Worm (Caenorhabditis elegans) whole organism, L1 larva: ENCODE results near the gene F33E11.2.

ENCODE experiments used
- C16A3.4 ChIP-seq: fragments of 150-350 bp; optimal IDR thresholded peaks from 2 replicates; lab custom pipeline; 2014; ENCODE audit warnings: missing biosample characterization, missing genetic modification characterization
- Y116A8C.19 ChIP-seq: sonication (generic microtip); optimal IDR thresholded peaks from 2 replicates; lab custom pipeline; 2016; ENCODE audit warnings: missing compliant biosample characterization, missing genetic modification characterization, borderline replicate concordance
- aly-2 ChIP-seq: fragments of 150-350 bp; optimal IDR thresholded peaks from 2 replicates; lab custom pipeline; 2014; ENCODE audit warnings: missing biosample characterization, missing genetic modification characterization
- blmp-1 ChIP-seq: fragments of 150-350 bp; optimal IDR thresholded peaks from 2 replicates; lab custom pipeline; 2014; ENCODE audit warnings: missing biosample characterization, missing genetic modification characterization
- ceh-90 ChIP-seq: sonication (generic microtip); optimal IDR thresholded peaks from 2 replicates; lab custom pipeline; 2016; ENCODE audit warnings: missing genetic modification characterization, missing compliant biosample characterization
- efl-1 ChIP-seq, 4 experiments: fragments of 150-350 bp; optimal IDR thresholded peaks in 3 of 4; peaks in 1 of 4; 1 replicate in 1 of 4; 2 replicates in 3 of 4; lab custom pipeline; 2014; ENCODE audit warnings: missing biosample characterization in 2 of 4, missing genetic modification characterization in 2 of 4, missing genetic modification reagents in 2 of 4
- egl-13 ChIP-seq: sonication (generic microtip); optimal IDR thresholded peaks from 2 replicates; lab custom pipeline; 2016; ENCODE audit warnings: missing genotype, missing genetic modification reagents, missing genetic modification characterization, missing compliant biosample characterization
- elt-2 ChIP-seq: sonication (generic microtip); optimal IDR thresholded peaks from 2 replicates; lab custom pipeline; 2016; ENCODE audit warnings: missing genetic modification characterization, mild to moderate bottlenecking, inconsistent platforms, missing compliant biosample characterization, missing genetic modification reagents
- ets-5 ChIP-seq: fragments of 200-800 bp; sonication (Bioruptor generic); IDR thresholded peaks from 2 replicates; pipeline ENCODE4 v1.3.6; 2022; ENCODE audit warnings: missing genetic modification characterization, missing compliant biosample characterization
- fkh-10 ChIP-seq: sonication (generic microtip); optimal IDR thresholded peaks from 2 replicates; lab custom pipeline; 2017; ENCODE audit warnings: missing biosample characterization, missing genetic modification reagents, missing genetic modification characterization
- fkh-4 ChIP-seq: sonication (generic microtip); optimal IDR thresholded peaks from 2 replicates; lab custom pipeline; 2016; ENCODE audit warnings: missing compliant biosample characterization, missing genetic modification characterization, borderline replicate concordance
- hlh-4 ChIP-seq: sonication (generic microtip); optimal IDR thresholded peaks from 2 replicates; lab custom pipeline; 2016; ENCODE audit warnings: mild to moderate bottlenecking, missing genetic modification characterization, missing compliant biosample characterization
- irx-1 ChIP-seq: sonication (generic microtip); optimal IDR thresholded peaks from 2 replicates; lab custom pipeline; 2016; ENCODE audit warnings: missing genetic modification characterization, missing compliant biosample characterization
- isw-1 ChIP-seq: fragments of 200-800 bp; sonication (Bioruptor generic); IDR thresholded peaks from 2 replicates; pipeline ENCODE4 v1.3.6; 2022; ENCODE audit warnings: missing genetic modification characterization, missing compliant biosample characterization
- lin-13 ChIP-seq: fragments of 150-350 bp; optimal IDR thresholded peaks from 2 replicates; lab custom pipeline; 2014; ENCODE audit warnings: missing biosample characterization, missing genetic modification reagents, missing genetic modification characterization
- lin-14 ChIP-seq: fragments of 200-800 bp; sonication (Bioruptor generic); optimal IDR thresholded peaks from 2 replicates; lab custom pipeline; 2018; ENCODE audit warnings: mild to moderate bottlenecking, missing genetic modification characterization, moderate library complexity, missing compliant biosample characterization
- lin-15B ChIP-seq: fragments of 150-350 bp; sonication (generic microtip); optimal IDR thresholded peaks from 3 replicates; lab custom pipeline; 2014; ENCODE audit warnings: missing biosample characterization, missing genetic modification characterization
- lin-35 ChIP-seq, 2 experiments: fragments of 150-350 bp; optimal IDR thresholded peaks; 2 replicates each; lab custom pipeline; 2014; ENCODE audit warnings: missing biosample characterization in 2 of 2, missing genetic modification characterization in 2 of 2, missing genetic modification reagents in 2 of 2
- lsy-2 ChIP-seq, 2 experiments: fragments of 150-350 bp; optimal IDR thresholded peaks; 2 replicates each; lab custom pipeline; 2014; ENCODE audit warnings: missing biosample characterization in 2 of 2, missing genetic modification characterization in 2 of 2
- mdl-1 ChIP-seq, 2 experiments: fragments of 150-350 bp; optimal IDR thresholded peaks; 2 replicates each; lab custom pipeline; 2014 to 2017; ENCODE audit warnings: missing biosample characterization in 2 of 2, missing genetic modification characterization in 2 of 2, inconsistent platforms in 1 of 2
- mef-2 ChIP-seq: fragments of 150-350 bp; optimal IDR thresholded peaks from 2 replicates; lab custom pipeline; 2014; ENCODE audit warnings: missing biosample characterization, missing genetic modification characterization
- nhr-11 ChIP-seq: fragments of 150-350 bp; optimal IDR thresholded peaks from 2 replicates; lab custom pipeline; 2014; ENCODE audit warnings: missing biosample characterization, missing genetic modification characterization
- nhr-19 ChIP-seq: fragments of 200-800 bp; sonication (Bioruptor generic); conservative IDR thresholded peaks from 2 replicates; pipeline ENCODE4 v1.3.6; 2022; ENCODE audit warnings: missing genetic modification characterization, missing compliant biosample characterization
- nhr-20 ChIP-seq: sonication (generic microtip); optimal IDR thresholded peaks from 2 replicates; lab custom pipeline; 2016; ENCODE audit warnings: mild to moderate bottlenecking, missing genetic modification characterization, missing compliant biosample characterization
- nhr-28 ChIP-seq: fragments of 150-350 bp; optimal IDR thresholded peaks from 2 replicates; lab custom pipeline; 2014; ENCODE audit warnings: missing biosample characterization, missing genetic modification characterization
- nhr-71 ChIP-seq: sonication (generic microtip); optimal IDR thresholded peaks from 2 replicates; lab custom pipeline; 2016; ENCODE audit warnings: mild to moderate bottlenecking, missing genetic modification characterization, moderate library complexity, missing compliant biosample characterization
- nhr-84 ChIP-seq: sonication (generic microtip); optimal IDR thresholded peaks from 2 replicates; lab custom pipeline; 2017; ENCODE audit warnings: missing biosample characterization, missing genetic modification characterization
- pag-3 ChIP-seq: sonication (generic microtip); optimal IDR thresholded peaks from 2 replicates; lab custom pipeline; 2017; ENCODE audit warnings: missing genetic modification characterization, mild to moderate bottlenecking, missing compliant biosample characterization, antibody characterized with exemption, borderline replicate concordance; ENCODE audit not compliant: insufficient read depth
- pqm-1 ChIP-seq: sonication (generic microtip); optimal IDR thresholded peaks from 3 replicates; lab custom pipeline; 2017; ENCODE audit warnings: missing biosample characterization, missing genetic modification characterization
- rnt-1 ChIP-seq: sonication (generic microtip); optimal IDR thresholded peaks from 2 replicates; lab custom pipeline; 2016; ENCODE audit warnings: mild to moderate bottlenecking, missing genetic modification characterization, moderate library complexity, missing compliant biosample characterization
- skn-1 ChIP-seq: fragments of 150-350 bp; optimal IDR thresholded peaks from 2 replicates; lab custom pipeline; 2014; ENCODE audit warnings: missing biosample characterization, missing genetic modification characterization
- snpc-4 ChIP-seq: fragments of 150-350 bp; optimal IDR thresholded peaks from 2 replicates; lab custom pipeline; 2014; ENCODE audit warnings: missing biosample characterization, missing genetic modification characterization
- snu-23 ChIP-seq: sonication (generic microtip); optimal IDR thresholded peaks from 2 replicates; lab custom pipeline; 2016; ENCODE audit warnings: missing genetic modification characterization, missing compliant biosample characterization
- sox-4 ChIP-seq: sonication (generic microtip); optimal IDR thresholded peaks from 2 replicates; lab custom pipeline; 2016; ENCODE audit warnings: missing genetic modification characterization, missing compliant biosample characterization
- sptf-1 ChIP-seq: fragments of 150-350 bp; optimal IDR thresholded peaks from 2 replicates; lab custom pipeline; 2014; ENCODE audit warnings: missing biosample characterization, missing genetic modification characterization
- tlp-1 ChIP-seq: fragments of 150-350 bp; optimal IDR thresholded peaks from 2 replicates; lab custom pipeline; 2014; ENCODE audit warnings: missing biosample characterization, missing genetic modification characterization
- unc-130 ChIP-seq: fragments of 150-350 bp; optimal IDR thresholded peaks from 2 replicates; lab custom pipeline; 2017; ENCODE audit warnings: missing biosample characterization, missing genetic modification characterization, inconsistent platforms
- unc-30 ChIP-seq: sonication (generic microtip); optimal IDR thresholded peaks from 2 replicates; lab custom pipeline; 2017; ENCODE audit warnings: missing biosample characterization, missing genetic modification characterization
- unc-62 ChIP-seq: fragments of 150-350 bp; optimal IDR thresholded peaks from 2 replicates; lab custom pipeline; 2014; ENCODE audit warnings: missing biosample characterization, missing genetic modification reagents, missing genetic modification characterization
- vab-15 ChIP-seq: sonication (generic microtip); optimal IDR thresholded peaks from 2 replicates; lab custom pipeline; 2017; ENCODE audit warnings: missing genotype, mild to moderate bottlenecking, missing genetic modification characterization, missing compliant biosample characterization
- xbp-1 ChIP-seq: sonication (generic microtip); optimal IDR thresholded peaks from 2 replicates; lab custom pipeline; 2016; ENCODE audit warnings: missing genetic modification characterization, missing compliant biosample characterization
- zip-4 ChIP-seq: fragments of 200-800 bp; sonication (Bioruptor generic); optimal IDR thresholded peaks from 2 replicates; lab custom pipeline; 2018; ENCODE audit warnings: mild to moderate bottlenecking, missing genetic modification characterization, moderate library complexity, missing compliant biosample characterization
- ztf-11 ChIP-seq, 2 experiments: sonication (generic microtip); optimal IDR thresholded peaks; 2 replicates each; lab custom pipeline; 2016 to 2017; ENCODE audit warnings: missing genetic modification characterization in 2 of 2, missing biosample characterization in 1 of 2, missing compliant biosample characterization in 1 of 2

The F33E11.2 gene

ce11 chrV:265062-265963 lies 32.4 kb upstream of the F33E11.2 start:
- peak; percentile 44 for TF ChIP-seq sptf-1 (tag; lab: Kevin White, UChicago)
- peak; percentile 40 for TF ChIP-seq nhr-28 (tag; lab: Kevin White, UChicago)
- peak; percentile 69 for TF ChIP-seq ceh-90 (tag; lab: Kevin White, UChicago)
- TF ChIP-seq unc-30 = peak; percentile 3
- TF ChIP-seq mef-2 (tag; lab: Kevin White, UChicago) = peak; percentile 40
- peak; percentile 87 for TF ChIP-seq irx-1 (tag; lab: Kevin White, UChicago)
- peak; percentile 66 for TF ChIP-seq fkh-4 (tag; lab: Kevin White, UChicago)
- peak; percentile 62 for TF ChIP-seq Y116A8C.19 (tag; lab: Kevin White, UChicago)
- TF ChIP-seq aly-2 (tag; lab: Kevin White, UChicago) = peak; percentile 36
- TF ChIP-seq hlh-4 (tag; lab: Kevin White, UChicago) = peak; percentile 64
- peak; percentile 32 to 81 for TF ChIP-seq ztf-11 (tag; optimal IDR thresholded peaks at IDR 0.05; lab: Kevin White, UChicago)
- TF ChIP-seq sox-4 (tag; lab: Kevin White, UChicago) = peak; percentile 93

- TF ChIP-seq skn-1 (tag; lab: Kevin White, UChicago) (no peak), nhr-11 (tag; lab: Kevin White, UChicago) (no peak), elt-2 (tag; lab: Kevin White, UChicago) (no peak), fkh-10 (GFP tag; lab: Kevin White, UChicago) (no peak), snpc-4 (no peak), nhr-84 (tag; lab: Kevin White, UChicago) (no peak), xbp-1 (tag; lab: Kevin White, UChicago) (no peak), lin-35 (GFP tag; optimal IDR thresholded peaks at IDR 0.05; lab: Kevin White, UChicago) (no peak), vab-15 (tag; lab: Kevin White, UChicago) (no peak)
These were observed 29.7 kb upstream of the F33E11.2 start, which contains the start of gene lgc-26 for ce11 chrV:268007-268406. Gene lgc-26 (plus strand): TSS chrV:268307.

ce11 chrV:272837-273236 lies 24.9 kb upstream of the F33E11.2 start, which contains the start of gene nlp-70:
Gene nlp-70 (minus strand): TSS chrV:272937.
- TF ChIP-seq vab-15 (tag; lab: Kevin White, UChicago) (no peak), Y116A8C.19 (tag; lab: Kevin White, UChicago) (no peak), nhr-84 (tag; lab: Kevin White, UChicago) (no peak), tlp-1 (tag; lab: Kevin White, UChicago) (no peak), lin-15B (tag; lab: Kevin White, UChicago) (no peak), isw-1 (GFP tag; lab: Robert Waterston, UW) (no peak), nhr-28 (tag; lab: Kevin White, UChicago) (no peak), egl-13 (tag; lab: Kevin White, UChicago) (no peak), pqm-1 (tag; lab: Kevin White, UChicago) (no peak), irx-1 (tag; lab: Kevin White, UChicago) (no peak), efl-1 (optimal IDR thresholded peaks at IDR 0.05; lab: Kevin White, UChicago) (no peak), efl-1 (GFP tag; optimal IDR thresholded peaks at IDR 0.05 in 1 of 2; lab: Kevin White, UChicago) (no peak), rnt-1 (tag; lab: Kevin White, UChicago) (no peak), unc-130 (tag; lab: Kevin White, UChicago) (no peak), nhr-20 (tag; lab: Kevin White, UChicago) (no peak)

ce11 chrV:281111-281510 lies 16.6 kb upstream of the F33E11.2 start:
- TF ChIP-seq unc-130 (tag; lab: Kevin White, UChicago) = peak; percentile 37
- peak; percentile 17 for TF ChIP-seq C16A3.4 (tag; lab: Kevin White, UChicago)
- no peak for TF ChIP-seq pqm-1 (tag; lab: Kevin White, UChicago)
- no peak for TF ChIP-seq mdl-1 (tag; optimal IDR thresholded peaks at IDR 0.05; lab: Kevin White, UChicago)
- TF ChIP-seq nhr-71 (tag; lab: Kevin White, UChicago) = peak; percentile 59
- no peak for TF ChIP-seq unc-62 (GFP tag; lab: Kevin White, UChicago)
- TF ChIP-seq unc-30 = no peak
- no peak for TF ChIP-seq ztf-11 (tag; optimal IDR thresholded peaks at IDR 0.05; lab: Kevin White, UChicago)
- no peak for TF ChIP-seq ets-5 (GFP tag; lab: Robert Waterston, UW)
- no peak for TF ChIP-seq blmp-1
- TF ChIP-seq snu-23 = peak; percentile 28
- TF ChIP-seq zip-4 (GFP tag; lab: Kevin White, UChicago) = no peak
- peak; percentile 63 for TF ChIP-seq rnt-1 (tag; lab: Kevin White, UChicago)
- TF ChIP-seq lin-13 = no peak
- peak in 1 of 2 experiments; percentile 23 for TF ChIP-seq efl-1 (optimal IDR thresholded peaks at IDR 0.05; lab: Kevin White, UChicago)
- TF ChIP-seq efl-1 (GFP tag; optimal IDR thresholded peaks at IDR 0.05 in 1 of 2; lab: Kevin White, UChicago) = peak in 1 of 2 experiments; percentile 46
- 0 out of 2 replicates have a peak, but pooled peaks have one; percentile 25 for TF ChIP-seq nhr-19 (GFP tag; lab: Robert Waterston, UW)
- peak; percentile 68 for TF ChIP-seq pag-3 (tag; lab: Kevin White, UChicago)
- peak; percentile 39 to 62 for TF ChIP-seq lsy-2 (tag; optimal IDR thresholded peaks at IDR 0.05; lab: Kevin White, UChicago)
- TF ChIP-seq lin-14 (GFP tag; lab: Kevin White, UChicago) = peak; percentile 77
